Fruit fly (Drosophila melanogaster): Measurements from ENCODE around the gene CG31780.
A peak's percentile ranks its signal among the peaks of the same experiment; 100 is the strongest.

Gene CG31780

DNA sequence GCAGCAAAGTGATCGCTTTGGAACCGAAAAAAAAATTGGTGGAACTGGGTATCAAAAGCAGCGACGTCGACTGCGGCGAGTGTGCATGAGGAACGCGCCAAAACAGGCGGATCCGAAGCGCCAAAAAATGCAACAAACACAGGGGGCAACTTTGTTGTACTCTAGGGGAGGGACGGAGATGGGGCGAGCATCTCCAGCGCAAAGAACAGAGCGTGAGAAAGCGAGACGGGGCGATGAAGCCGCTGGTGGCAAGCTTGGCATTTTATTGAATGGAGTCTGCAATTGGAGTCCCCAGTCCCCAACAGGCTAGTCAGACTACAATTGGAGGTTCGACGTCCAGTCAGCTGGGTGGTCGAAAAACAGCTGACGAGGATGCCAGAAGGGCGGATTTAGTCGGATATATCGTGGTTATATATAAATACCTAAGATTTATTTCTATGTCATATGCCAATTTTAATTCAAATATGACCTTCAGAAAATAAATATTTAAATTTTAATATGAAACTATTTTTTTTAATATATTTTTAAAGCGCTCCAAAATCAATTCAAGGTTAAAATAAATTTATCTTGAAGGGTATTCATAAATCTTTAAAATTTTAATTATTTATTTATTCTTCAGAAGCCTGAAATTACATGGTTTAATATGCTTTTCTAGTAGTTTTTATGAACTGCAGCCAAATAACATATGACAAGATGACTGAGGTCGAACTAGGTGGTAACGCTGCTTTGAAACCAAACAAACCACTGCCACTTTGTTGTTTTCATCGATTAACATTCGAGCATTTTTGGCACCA is 51.0 kb downstream of the CG31780 start (continued):
- TF ChIP-seq bigmax (GFP tag; optimal IDR thresholded peaks at IDR 0.05) (no peak), CG32772 (GFP tag; IDR thresholded peaks at IDR 0.05) (peak; percentile 62), ken (GFP tag; IDR thresholded peaks at IDR 0.05) (0 out of 3 replicates have a peak, but pooled peaks have one; percentile 49), grau (tag; optimal IDR thresholded peaks at IDR 0.05) (peak; percentile 95), CG11723 (GFP tag; optimal IDR thresholded peaks at IDR 0.05) (peak; percentile 81), Hr78 (GFP tag; optimal IDR thresholded peaks at IDR 0.05) (peak in 1 of 2 experiments; percentile 71), Mrtf (GFP tag; IDR thresholded peaks at IDR 0.05) (peak; percentile 51; the same call in 1 of the 3 replicates), mam (GFP tag; optimal IDR thresholded peaks at IDR 0.05) (peak; percentile 17), lov (optimal IDR thresholded peaks at IDR 0.05) (no peak), lov (GFP tag; IDR thresholded peaks at IDR 0.05) (0 out of 3 replicates have a peak, but pooled peaks have one; percentile 41), Ets97D (GFP tag; optimal IDR thresholded peaks at IDR 0.05) (no peak), Xbp1 (GFP tag; optimal IDR thresholded peaks at IDR 0.05) (peak; percentile 87), cad (GFP tag; optimal IDR thresholded peaks at IDR 0.05) (no peak), CG2678 (tag; optimal IDR thresholded peaks at IDR 0.05) (peak; percentile 97), MESR4 (GFP tag; optimal IDR thresholded peaks at IDR 0.05) (no peak), HHEX (GFP tag; optimal IDR thresholded peaks at IDR 0.05) (peak; percentile 91), CG8281 (tag; optimal IDR thresholded peaks at IDR 0.05) (peak; percentile 80), CG17328 (GFP tag; IDR thresholded peaks at IDR 0.05) (peak; percentile 74), CG3838 (GFP tag; optimal IDR thresholded peaks at IDR 0.05) (peak; percentile 33), Max (GFP tag; optimal IDR thresholded peaks at IDR 0.05) (peak; percentile 61), hbn (GFP tag; IDR thresholded peaks at IDR 0.05; ENCODE audit: partially characterized antibody) (no peak), CG8388 (GFP tag; optimal IDR thresholded peaks at IDR 0.05) (peak; percentile 91), CG18764 (GFP tag; optimal IDR thresholded peaks at IDR 0.05) (peak; percentile 77), corto (GFP tag; optimal IDR thresholded peaks at IDR 0.05) (no peak), sima (GFP tag; optimal IDR thresholded peaks at IDR 0.05) (no peak), CG10366 (GFP tag; IDR thresholded peaks at IDR 0.05) (peak; percentile 65), unc-4 (GFP tag; IDR thresholded peaks at IDR 0.05; ENCODE audit: partially characterized antibody) (no peak), CG12071 (GFP tag; optimal IDR thresholded peaks at IDR 0.05) (no peak), E2f1 (GFP tag; IDR thresholded peaks at IDR 0.05) (peak; percentile 39; the same call in 1 of the 2 replicates), hkb (optimal IDR thresholded peaks at IDR 0.05) (no peak), hkb (GFP tag; IDR thresholded peaks at IDR 0.05) (peak; percentile 76), CG15269 (tag; optimal IDR thresholded peaks at IDR 0.05) (peak; percentile 94), eyg (GFP tag; optimal IDR thresholded peaks at IDR 0.05) (no peak), oc (tag; optimal IDR thresholded peaks at IDR 0.05) (peak; percentile 68), CG2199 (GFP tag; IDR thresholded peaks at IDR 0.05) (no peak)
